Fruit fly (Drosophila melanogaster) whole organism, embryonic: ENCODE measurements around the gene CG7362.

Experiments
- Bgb ChIP-seq: fragments of 200-800 bp; sonication (Bioruptor generic); IDR thresholded peaks from 2 replicates; pipeline ENCODE4 v1.3.6; 2022; ENCODE audit warnings: missing biosample characterization, missing genetic modification characterization; ENCODE audit not compliant: partially characterized antibody
- Bteb2 ChIP-seq: fragments of 200-800 bp; sonication (Bioruptor generic); optimal IDR thresholded peaks from 2 replicates; lab custom pipeline; 2016; ENCODE audit warnings: missing biosample characterization, missing genetic modification characterization
- CG10147 ChIP-seq: fragments of 200-800 bp; sonication (Bioruptor generic); optimal IDR thresholded peaks from 2 replicates; lab custom pipeline; 2019; ENCODE audit warnings: missing biosample characterization, mild to moderate bottlenecking, missing genetic modification characterization, moderate library complexity
- CG11560 ChIP-seq: fragments of 200-800 bp; sonication (Bioruptor generic); IDR thresholded peaks from 3 replicates; pipeline ENCODE4 v1.3.6; 2022; ENCODE audit warnings: missing biosample characterization, missing genetic modification characterization
- CG13424 ChIP-seq: fragments of 200-800 bp; sonication (Bioruptor generic); optimal IDR thresholded peaks from 2 replicates; lab custom pipeline; 2019; ENCODE audit warnings: missing biosample characterization, mild to moderate bottlenecking, missing genetic modification characterization, moderate library complexity
- CG14441 ChIP-seq: fragments of 200-800 bp; sonication (Bioruptor generic); IDR thresholded peaks from 2 replicates; pipeline ENCODE4 v1.3.6; 2022; ENCODE audit warnings: missing biosample characterization, missing genetic modification characterization
- CG31224 ChIP-seq: fragments of 200-800 bp; sonication (Bioruptor generic); IDR thresholded peaks from 2 replicates; pipeline ENCODE4 v1.3.6; 2022; ENCODE audit warnings: missing biosample characterization, missing genetic modification characterization
- CG3995 ChIP-seq: fragments of 200-800 bp; sonication (Bioruptor generic); optimal IDR thresholded peaks from 3 replicates; lab custom pipeline; 2016; ENCODE audit warnings: missing biosample characterization, missing genetic modification characterization
- CG4360 ChIP-seq: fragments of 200-800 bp; sonication (Bioruptor generic); IDR thresholded peaks from 2 replicates; pipeline ENCODE4 v1.3.6; 2022; ENCODE audit warnings: missing biosample characterization, missing genetic modification characterization
- CG6683 ChIP-seq: fragments of 200-800 bp; sonication (Bioruptor generic); optimal IDR thresholded peaks from 2 replicates; lab custom pipeline; 2017; ENCODE audit warnings: missing biosample characterization, mild to moderate bottlenecking, missing genetic modification characterization, missing genetic modification reagents
- CG6791 ChIP-seq: fragments of 200-800 bp; sonication (Bioruptor generic); IDR thresholded peaks from 3 replicates; pipeline ENCODE4 v1.3.6; 2022; ENCODE audit warnings: missing biosample characterization, missing genetic modification characterization; ENCODE audit not compliant: partially characterized antibody
- CG7963 ChIP-seq: fragments of 200-800 bp; sonication (Bioruptor generic); IDR thresholded peaks from 3 replicates; pipeline ENCODE4 v1.3.6; 2022; ENCODE audit warnings: missing biosample characterization, missing genetic modification characterization; ENCODE audit not compliant: partially characterized antibody
- CG8281 ChIP-seq: fragments of 200-800 bp; sonication (Bioruptor generic); optimal IDR thresholded peaks from 2 replicates; lab custom pipeline; 2018; ENCODE audit warnings: missing biosample characterization, mild to moderate bottlenecking, missing genetic modification characterization, moderate library complexity
- Deaf1 ChIP-seq: fragments of 200-800 bp; optimal IDR thresholded peaks from 3 replicates; lab custom pipeline; 2019; ENCODE audit warnings: missing biosample characterization, mild to moderate bottlenecking, missing genetic modification characterization, moderate library complexity
- HLHmδ ChIP-seq: fragments of 200-800 bp; sonication (Bioruptor generic); optimal IDR thresholded peaks from 2 replicates; lab custom pipeline; 2018; ENCODE audit warnings: missing biosample characterization, mild to moderate bottlenecking, missing genetic modification characterization, moderate library complexity
- Hey ChIP-seq: fragments of 200-800 bp; sonication (Bioruptor generic); optimal IDR thresholded peaks from 3 replicates; lab custom pipeline; 2018; ENCODE audit warnings: missing biosample characterization, mild to moderate bottlenecking, missing genetic modification characterization
- Hr3 ChIP-seq: fragments of 200-800 bp; sonication (Bioruptor generic); optimal IDR thresholded peaks from 3 replicates; lab custom pipeline; 2016; ENCODE audit warnings: missing biosample characterization, missing genetic modification characterization
- Oli ChIP-seq: fragments of 200-800 bp; sonication (Bioruptor generic); optimal IDR thresholded peaks from 2 replicates; lab custom pipeline; 2018; ENCODE audit warnings: missing biosample characterization, mild to moderate bottlenecking, missing genetic modification characterization, moderate library complexity
- Sry-δ ChIP-seq: fragments of 200-800 bp; sonication (Bioruptor generic); optimal IDR thresholded peaks from 2 replicates; lab custom pipeline; 2016; ENCODE audit warnings: missing biosample characterization, missing genetic modification characterization
- Usf ChIP-seq: fragments of 200-800 bp; sonication (Bioruptor generic); optimal IDR thresholded peaks from 2 replicates; lab custom pipeline; 2017; ENCODE audit warnings: missing genotype, missing biosample characterization, missing genetic modification characterization
- aop ChIP-seq: fragments of 200-800 bp; sonication (Bioruptor generic); IDR thresholded peaks from 2 replicates; pipeline ENCODE4 v1.3.6; 2022; ENCODE audit warnings: missing biosample characterization, missing genetic modification characterization
- bbx ChIP-seq: fragments of 200-800 bp; sonication (Bioruptor generic); IDR thresholded peaks from 2 replicates; pipeline ENCODE4 v1.3.6; 2022; ENCODE audit warnings: missing biosample characterization, missing genetic modification characterization; ENCODE audit not compliant: partially characterized antibody
- bowl ChIP-seq: fragments of 200-800 bp; sonication (Bioruptor generic); IDR thresholded peaks from 2 replicates; pipeline ENCODE4 v1.3.6; 2022; ENCODE audit warnings: missing biosample characterization, missing genetic modification characterization
- chinmo ChIP-seq: fragments of 200-800 bp; sonication (Bioruptor generic); IDR thresholded peaks from 4 replicates; pipeline ENCODE4 v1.3.6; 2022; ENCODE audit warnings: missing biosample characterization, missing genetic modification characterization; ENCODE audit not compliant: partially characterized antibody
- ci ChIP-seq: fragments of 200-800 bp; sonication (Bioruptor generic); IDR thresholded peaks from 3 replicates; pipeline ENCODE4 v1.3.6; 2022; ENCODE audit warnings: missing biosample characterization, missing genetic modification characterization
- crol ChIP-seq: fragments of 200-800 bp; sonication (Bioruptor generic); IDR thresholded peaks from 2 replicates; pipeline ENCODE4 v1.3.6; 2022; ENCODE audit warnings: missing biosample characterization, missing genetic modification characterization
- dati ChIP-seq: fragments of 200-800 bp; sonication (Bioruptor generic); IDR thresholded peaks from 2 replicates; pipeline ENCODE4 v1.3.6; 2022; ENCODE audit warnings: missing biosample characterization, missing genetic modification characterization
- dmrt99B ChIP-seq: fragments of 200-800 bp; sonication (Bioruptor generic); optimal IDR thresholded peaks from 2 replicates; lab custom pipeline; 2018; ENCODE audit warnings: missing biosample characterization, mild to moderate bottlenecking, missing genetic modification characterization, moderate library complexity
- emc ChIP-seq: fragments of 200-800 bp; sonication (Bioruptor generic); optimal IDR thresholded peaks from 2 replicates; lab custom pipeline; 2016; ENCODE audit warnings: missing biosample characterization, missing genetic modification characterization
- ewg ChIP-seq: fragments of 200-800 bp; sonication (Bioruptor generic); optimal IDR thresholded peaks from 3 replicates; lab custom pipeline; 2017; ENCODE audit warnings: mild to moderate bottlenecking, missing biosample characterization, missing genetic modification reagents, missing genetic modification characterization
- gfzf ChIP-seq: fragments of 200-800 bp; sonication (Bioruptor generic); optimal IDR thresholded peaks from 2 replicates; lab custom pipeline; 2016; ENCODE audit warnings: missing biosample characterization, mild to moderate bottlenecking, missing genetic modification characterization, moderate library complexity
- grau ChIP-seq: fragments of 200-800 bp; optimal IDR thresholded peaks from 3 replicates; lab custom pipeline; 2019; ENCODE audit warnings: missing biosample characterization, mild to moderate bottlenecking, missing genetic modification characterization, moderate library complexity
- h ChIP-seq: fragments of >200 bp; optimal IDR thresholded peaks from 2 replicates; lab custom pipeline; 2017
- kni ChIP-seq: fragments of 200-800 bp; sonication (Bioruptor generic); optimal IDR thresholded peaks from 3 replicates; lab custom pipeline; 2017; ENCODE audit warnings: mild to moderate bottlenecking, missing biosample characterization, missing genetic modification reagents, missing genetic modification characterization
- odd ChIP-seq: fragments of 200-800 bp; sonication (Bioruptor generic); optimal IDR thresholded peaks from 2 replicates; lab custom pipeline; 2017; ENCODE audit warnings: missing biosample characterization, mild to moderate bottlenecking, missing genetic modification characterization
- pfk ChIP-seq: fragments of 200-800 bp; sonication (Bioruptor generic); optimal IDR thresholded peaks from 2 replicates; lab custom pipeline; 2018; ENCODE audit warnings: missing biosample characterization, mild to moderate bottlenecking, missing genetic modification characterization, moderate library complexity
- seq ChIP-seq: fragments of 200-800 bp; sonication (Bioruptor generic); IDR thresholded peaks from 2 replicates; pipeline ENCODE4 v1.3.6; 2022; ENCODE audit warnings: missing biosample characterization, missing genetic modification characterization
- sna ChIP-seq: fragments of 200-800 bp; sonication (Bioruptor generic); IDR thresholded peaks from 2 replicates; pipeline ENCODE4 v1.3.6; 2022; ENCODE audit warnings: missing biosample characterization, missing genetic modification characterization; ENCODE audit not compliant: partially characterized antibody
- sob ChIP-seq: fragments of 200-800 bp; sonication (Bioruptor generic); IDR thresholded peaks from 2 replicates; pipeline ENCODE4 v1.3.6; 2022; ENCODE audit warnings: missing biosample characterization, missing genetic modification characterization
- wor ChIP-seq: fragments of 200-800 bp; sonication (Bioruptor generic); IDR thresholded peaks from 2 replicates; pipeline ENCODE4 v1.3.6; 2022; ENCODE audit warnings: missing biosample characterization, missing genetic modification characterization
- z ChIP-seq: fragments of 200-800 bp; sonication (Bioruptor generic); IDR thresholded peaks from 3 replicates; pipeline ENCODE4 v1.3.6; 2022; ENCODE audit warnings: missing biosample characterization, missing genetic modification characterization
- zen2 ChIP-seq: fragments of 200-800 bp; sonication (Bioruptor generic); IDR thresholded peaks from 3 replicates; pipeline ENCODE4 v1.3.6; 2022; ENCODE audit warnings: missing biosample characterization, missing genetic modification characterization; ENCODE audit not compliant: partially characterized antibody

The CG7362 gene

DNA sequence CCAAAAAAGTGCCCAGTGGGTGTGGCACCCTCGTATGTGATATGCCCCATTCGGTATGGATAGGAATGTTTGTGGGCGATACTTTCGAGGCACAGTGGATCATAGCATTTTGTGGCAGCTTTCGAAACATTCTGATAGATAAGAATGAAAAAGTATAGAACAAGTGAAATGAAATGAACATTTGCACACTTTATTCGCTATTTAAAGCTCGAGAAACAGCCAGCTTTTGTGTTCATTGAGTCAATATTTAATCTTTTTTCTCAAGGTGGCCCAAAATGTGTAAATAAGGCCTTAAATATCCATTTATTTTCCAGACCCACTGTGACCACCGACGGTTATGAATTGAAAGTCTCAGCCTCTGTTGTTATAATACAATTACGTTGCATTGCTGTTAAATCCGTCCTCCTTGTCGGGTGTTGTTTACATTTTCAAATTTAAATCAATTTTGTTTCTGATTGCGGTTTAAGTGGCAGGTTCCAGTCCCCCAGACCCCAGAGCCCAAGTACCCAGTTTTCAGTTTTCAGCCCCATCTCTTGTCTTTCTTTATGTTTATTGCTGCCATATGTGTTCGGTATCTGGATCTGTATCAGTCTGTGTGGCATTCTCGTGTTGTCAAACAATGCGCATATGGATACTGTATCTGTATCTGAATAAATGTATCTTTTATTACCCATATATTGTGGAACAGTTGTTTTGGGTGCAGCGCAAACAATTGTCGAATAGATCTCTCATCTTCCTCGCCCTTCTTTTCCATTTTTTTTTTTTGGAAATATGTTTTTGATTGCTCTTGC, 9.7 kb downstream of the CG7362 start (continued):
- TF ChIP-seq CG11560 (no peak), Oli (tag; lab: Kevin White, UChicago) (peak; percentile 39), CG13424 (tag; lab: Kevin White, UChicago) (peak; percentile 36), Hr3 (GFP tag; lab: Kevin White, UChicago) (peak; percentile 10), odd (GFP tag; lab: Kevin White, UChicago) (no peak), CG8281 (tag; lab: Kevin White, UChicago) (no peak), ewg (no peak), gfzf (GFP tag; lab: Kevin White, UChicago) (no peak), dmrt99B (tag; lab: Kevin White, UChicago) (peak; percentile 35), wor (GFP tag; lab: Robert Waterston, UW) (peak; percentile 14; the same call in 1 of the 2 replicates), zen2 (GFP tag; lab: Robert Waterston, UW) (no peak), Sry-δ (no peak), CG7963 (GFP tag; lab: Robert Waterston, UW) (no peak)

DNA sequence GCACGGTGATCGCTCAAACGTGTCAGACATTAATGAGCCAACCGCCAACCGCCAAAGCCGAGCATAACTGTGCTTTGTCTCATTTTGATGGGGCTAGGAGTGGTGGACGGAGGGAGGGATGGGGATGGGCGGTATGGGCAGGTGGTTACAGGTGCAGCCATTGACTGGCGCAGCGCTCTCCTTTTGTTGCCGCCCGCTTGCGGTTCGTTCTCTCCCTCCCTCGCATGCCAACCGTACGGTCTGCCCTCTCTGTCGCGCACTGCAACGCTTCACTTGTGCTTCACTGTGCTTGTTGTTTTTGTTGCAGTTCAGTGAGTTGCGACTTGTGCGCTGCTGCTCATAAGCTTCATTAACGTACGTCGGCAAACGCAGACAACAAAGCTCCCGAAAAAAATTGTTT, 10.8 kb downstream of the CG7362 start:
- 0 out of 2 replicates have a peak, but pooled peaks have one; percentile 16 for TF ChIP-seq sna
- peak; percentile 33; the same call in 1 of the 2 replicates for TF ChIP-seq bbx (GFP tag; lab: Robert Waterston, UW)
- no peak for TF ChIP-seq dati (GFP tag; lab: Robert Waterston, UW)
- no peak for TF ChIP-seq bowl (GFP tag; lab: Robert Waterston, UW)
- TF ChIP-seq CG6683 (GFP tag; lab: Kevin White, UChicago): no peak
- TF ChIP-seq CG31224 (GFP tag; lab: Robert Waterston, UW): no peak
- TF ChIP-seq pfk: no peak
- TF ChIP-seq CG6791 (GFP tag; lab: Robert Waterston, UW): 0 out of 3 replicates have a peak, but pooled peaks have one; percentile 25
- no peak for TF ChIP-seq CG10147 (GFP tag; lab: Kevin White, UChicago)
- TF ChIP-seq Bteb2 (GFP tag; lab: Kevin White, UChicago): no peak
- TF ChIP-seq CG4360 (GFP tag; lab: Robert Waterston, UW): peak; percentile 56
- 0 out of 3 replicates have a peak, but pooled peaks have one; percentile 45 for TF ChIP-seq z (GFP tag; lab: Robert Waterston, UW)
- TF ChIP-seq ci: 0 out of 3 replicates have a peak, but pooled peaks have one; percentile 26
- TF ChIP-seq Hey (tag; lab: Kevin White, UChicago): no peak
- no peak for TF ChIP-seq seq (GFP tag; lab: Robert Waterston, UW)
- TF ChIP-seq h (lab: Kevin White, UChicago): no peak
- peak; percentile 71; the same call in 1 of the 4 replicates for TF ChIP-seq chinmo
- TF ChIP-seq crol (GFP tag; lab: Robert Waterston, UW): peak; percentile 63; the same call in 1 of the 2 replicates
- TF ChIP-seq CG3995: no peak
- peak; percentile 11 for TF ChIP-seq grau (tag; lab: Kevin White, UChicago)
- TF ChIP-seq CG11560: no peak
- TF ChIP-seq aop (GFP tag; lab: Robert Waterston, UW): no peak
- TF ChIP-seq Usf (GFP tag; lab: Kevin White, UChicago): no peak
- TF ChIP-seq sob (GFP tag; lab: Robert Waterston, UW): 0 out of 2 replicates have a peak, but pooled peaks have one; percentile 11
- TF ChIP-seq CG14441 (GFP tag; lab: Robert Waterston, UW): 0 out of 2 replicates have a peak, but pooled peaks have one; percentile 17
- 0 out of 2 replicates have a peak, but pooled peaks have one; percentile 12 for TF ChIP-seq Bgb (GFP tag; lab: Robert Waterston, UW)
- peak; percentile 47 for TF ChIP-seq kni (GFP tag; lab: Kevin White, UChicago)
- TF ChIP-seq HLHmδ: peak; percentile 40
- peak; percentile 49 for TF ChIP-seq Deaf1 (tag; lab: Kevin White, UChicago)
- no peak for TF ChIP-seq emc (GFP tag; lab: Kevin White, UChicago)
